Worm (Caenorhabditis elegans): Measurements from ENCODE around the gene sdz-13.

sdz-13 gene

DNA sequence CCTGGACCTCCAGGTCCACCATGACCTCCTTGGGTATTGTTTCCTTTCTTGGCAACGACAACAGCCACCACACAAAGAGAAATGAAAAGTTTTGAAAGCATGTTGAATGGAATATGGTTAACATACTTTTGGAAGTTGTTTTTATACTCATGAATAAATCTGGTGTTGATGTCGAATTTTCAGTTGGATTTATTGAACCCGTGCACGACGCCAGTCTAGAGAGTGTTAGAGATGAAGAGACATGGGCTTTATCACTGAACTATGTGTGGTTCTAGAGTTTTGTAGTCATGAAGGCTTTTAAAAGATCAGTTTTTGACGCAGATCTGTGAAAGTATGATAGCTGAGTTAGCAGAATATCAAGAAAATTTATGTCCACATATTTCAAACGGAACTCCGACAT is 14.8 kb upstream of the sdz-13 start, which contains the start of gene srlf-14:
TSS of gene srlf-14 (minus strand) at position 101 of the 400 bp plus-strand sequence.
- no peak for TF ChIP-seq dao-5 (tag; optimal IDR thresholded peaks at IDR 0.05)
- TF ChIP-seq him-1 (tag; optimal IDR thresholded peaks at IDR 0.05): no peak

DNA sequence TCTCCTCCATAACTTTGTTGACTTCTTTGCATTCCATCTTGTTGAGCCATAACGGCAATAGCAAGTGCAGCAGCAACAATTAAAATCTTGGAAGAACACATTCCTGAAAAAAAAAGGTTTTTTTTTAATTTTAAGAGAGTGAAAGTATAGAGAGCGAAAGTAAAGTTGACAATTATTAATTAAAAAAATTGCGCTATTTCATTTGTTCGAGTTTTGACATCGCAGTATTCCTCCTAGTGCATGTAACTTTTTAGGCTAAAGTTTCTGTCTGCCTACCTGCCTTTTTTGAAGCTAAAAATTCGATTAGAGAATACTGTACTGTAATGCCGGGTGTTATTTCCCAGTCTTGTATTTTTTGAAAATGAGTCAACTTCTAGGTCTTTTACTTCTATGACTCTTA is 12.6 kb upstream of the sdz-13 start, which contains the start of gene srlf-12:
TSS of gene srlf-12 (minus strand) at position 101 of the 400 bp plus-strand sequence.
- TF ChIP-seq him-1 (tag; optimal IDR thresholded peaks at IDR 0.05) (no peak), dao-5 (tag; optimal IDR thresholded peaks at IDR 0.05) (no peak), W03F9.2 (tag; optimal IDR thresholded peaks at IDR 0.05) (no peak)

DNA sequence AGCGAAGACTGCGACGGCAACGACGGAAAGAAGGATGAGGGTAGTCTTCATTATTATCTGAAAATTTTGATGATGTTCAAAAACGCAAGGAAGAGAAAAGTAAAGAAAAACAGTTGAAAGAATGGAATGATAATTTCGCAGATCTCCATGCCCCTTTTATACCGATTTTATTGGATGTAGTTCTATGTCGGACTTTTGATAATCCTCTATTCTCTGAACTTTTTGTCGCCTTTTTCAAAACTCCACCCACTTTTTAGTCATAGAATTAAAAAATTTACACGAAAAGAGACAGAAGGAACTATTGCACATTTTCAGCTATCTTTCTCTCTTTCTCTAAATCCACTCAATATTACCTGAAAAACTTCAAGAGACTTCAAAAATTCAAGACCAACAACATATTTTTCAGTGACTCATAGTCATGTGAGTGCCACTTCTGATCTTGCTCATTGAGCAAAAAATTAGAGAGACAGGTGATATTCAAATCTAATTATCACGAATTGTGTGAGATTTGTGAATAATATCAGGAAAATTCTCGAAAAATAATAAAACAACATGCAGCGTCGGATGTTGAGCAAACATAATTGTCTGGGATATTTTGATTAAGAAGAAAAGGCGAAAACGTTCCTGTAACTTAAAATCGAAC is 10.5 kb upstream of the sdz-13 start, which contains the start of gene F13E9.15:
TSS of gene F13E9.15 (minus strand) at position 51 of the 643 bp plus-strand sequence.
- TF ChIP-seq him-1 (tag; optimal IDR thresholded peaks at IDR 0.05): no peak
- no peak for TF ChIP-seq W03F9.2 (tag; optimal IDR thresholded peaks at IDR 0.05)
- TF ChIP-seq dao-5 (tag; optimal IDR thresholded peaks at IDR 0.05): no peak

DNA sequence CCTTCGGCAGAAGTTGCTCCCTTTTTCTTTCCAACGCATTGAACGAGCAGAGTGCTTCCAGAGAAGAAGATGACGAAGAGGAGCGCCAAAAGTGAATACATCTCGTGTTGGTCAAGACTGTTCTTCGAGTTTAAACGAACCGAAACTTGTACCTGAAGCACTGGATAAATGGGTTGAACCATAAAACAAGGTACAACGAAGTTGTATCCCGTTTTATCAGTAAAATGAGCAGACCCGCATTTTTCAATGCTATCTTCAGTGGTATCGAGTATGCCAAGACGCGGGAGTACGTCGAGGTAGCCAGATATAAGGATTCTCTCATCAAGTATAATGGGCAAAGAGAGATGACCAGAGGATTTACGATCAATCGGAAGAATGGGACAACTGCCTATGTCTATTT is 7.8 kb upstream of the sdz-13 start, which contains the start of gene F13E9.16:
TSS of gene F13E9.16 (minus strand) at position 101 of the 400 bp plus-strand sequence.
- TF ChIP-seq W03F9.2 (tag; optimal IDR thresholded peaks at IDR 0.05) (no peak), dao-5 (tag; optimal IDR thresholded peaks at IDR 0.05) (no peak), him-1 (tag; optimal IDR thresholded peaks at IDR 0.05) (no peak)

DNA sequence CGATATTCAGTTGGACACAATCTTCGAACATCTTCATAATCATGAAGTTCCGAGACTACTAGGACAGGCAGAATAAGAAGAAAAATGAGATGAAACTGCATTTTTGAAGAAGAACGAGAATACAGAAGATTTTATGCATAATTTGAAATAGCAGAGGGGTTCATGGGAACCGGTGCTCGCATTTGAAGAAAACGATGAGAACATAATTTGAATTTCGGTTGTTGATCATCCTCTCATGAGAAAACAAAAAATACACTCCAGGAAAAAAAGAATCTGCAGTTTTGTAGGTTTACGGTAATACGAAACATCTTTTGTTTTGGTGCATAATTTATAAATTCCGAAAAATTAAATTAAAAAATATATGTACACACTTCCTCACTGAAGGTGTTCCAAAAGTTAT is 6.5 kb upstream of the sdz-13 start, which contains the start of gene srlf-11:
TSS of gene srlf-11 (minus strand) at position 101 of the 400 bp plus-strand sequence.
- TF ChIP-seq dao-5 (tag; optimal IDR thresholded peaks at IDR 0.05) (no peak), him-1 (tag; optimal IDR thresholded peaks at IDR 0.05) (no peak), W03F9.2 (tag; optimal IDR thresholded peaks at IDR 0.05) (no peak)

DNA sequence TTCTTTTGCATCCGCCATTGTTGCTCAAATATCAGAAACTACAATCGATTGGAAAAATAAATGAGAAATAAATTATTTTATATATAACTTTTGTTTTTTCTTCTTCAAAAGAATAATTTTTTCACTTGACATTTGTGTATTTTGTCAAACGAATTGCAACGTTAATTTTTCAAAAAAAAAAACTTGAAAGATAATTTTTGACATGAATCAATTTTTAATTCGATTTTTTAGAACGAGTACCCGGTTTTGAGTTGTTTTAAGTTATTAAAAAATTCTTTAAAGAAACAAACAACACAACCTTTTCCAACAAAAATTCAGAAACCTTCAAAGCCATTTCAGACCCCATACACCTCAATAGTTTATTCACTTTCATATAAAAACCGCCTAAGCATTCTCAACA is 4.8 kb upstream of the sdz-13 start, which contains the start of gene F13E9.5:
TSS of gene F13E9.5 (minus strand) at position 101 of the 400 bp plus-strand sequence.
- TF ChIP-seq dao-5 (tag; optimal IDR thresholded peaks at IDR 0.05) (no peak), W03F9.2 (tag; optimal IDR thresholded peaks at IDR 0.05) (no peak), him-1 (tag; optimal IDR thresholded peaks at IDR 0.05) (no peak)

DNA sequence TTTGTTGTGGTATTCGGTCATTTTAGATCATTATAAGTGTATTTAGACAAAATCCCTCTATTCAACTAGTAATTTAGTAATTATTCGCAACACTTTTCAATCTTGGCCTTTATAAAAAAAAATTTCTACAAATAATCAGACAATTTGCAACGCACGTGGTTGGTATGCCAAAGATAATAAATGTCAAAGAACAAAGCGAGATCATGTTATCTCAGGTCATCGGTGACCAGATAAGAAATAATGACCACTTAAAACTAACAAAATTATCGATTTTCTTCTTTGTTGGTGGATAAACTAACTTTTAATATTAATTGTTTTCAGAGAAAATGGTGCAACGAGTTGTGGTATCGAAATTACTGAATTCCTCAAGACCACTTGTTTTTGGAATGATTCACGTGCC is 1.8 kb upstream of the sdz-13 start, which contains the start of gene F13E9.13:
TSS of gene F13E9.13 (plus strand) at position 317 of the 400 bp plus-strand sequence.
- TF ChIP-seq him-1 (tag; optimal IDR thresholded peaks at IDR 0.05) (no peak), W03F9.2 (tag; optimal IDR thresholded peaks at IDR 0.05) (no peak), dao-5 (tag; optimal IDR thresholded peaks at IDR 0.05) (no peak)

DNA sequence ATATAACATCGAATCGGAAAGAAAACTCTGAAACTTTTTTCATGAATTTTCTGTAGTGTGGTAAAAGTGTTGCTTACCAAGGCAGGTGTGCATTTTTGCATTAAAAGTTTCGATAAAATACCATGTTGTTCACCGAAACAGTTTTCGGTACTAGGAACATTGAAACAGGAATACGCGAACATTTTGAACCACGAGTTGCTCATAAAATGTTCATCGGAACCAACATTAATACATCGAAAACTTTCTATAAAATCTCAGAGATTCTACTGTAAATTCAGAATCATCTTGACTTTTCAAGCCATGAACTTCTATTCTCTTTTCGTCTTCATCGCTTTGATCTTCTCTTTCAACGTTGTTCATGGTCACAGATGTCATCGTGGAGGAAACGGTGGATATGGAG is 822 bp upstream of the sdz-13 start, which contains the start of gene fipr-15:
TSS of gene fipr-15 (plus strand) at position 301 of the 400 bp plus-strand sequence.
- no peak for TF ChIP-seq him-1 (tag; optimal IDR thresholded peaks at IDR 0.05)
- TF ChIP-seq dao-5 (tag; optimal IDR thresholded peaks at IDR 0.05): no peak
- TF ChIP-seq W03F9.2 (tag; optimal IDR thresholded peaks at IDR 0.05): no peak

DNA sequence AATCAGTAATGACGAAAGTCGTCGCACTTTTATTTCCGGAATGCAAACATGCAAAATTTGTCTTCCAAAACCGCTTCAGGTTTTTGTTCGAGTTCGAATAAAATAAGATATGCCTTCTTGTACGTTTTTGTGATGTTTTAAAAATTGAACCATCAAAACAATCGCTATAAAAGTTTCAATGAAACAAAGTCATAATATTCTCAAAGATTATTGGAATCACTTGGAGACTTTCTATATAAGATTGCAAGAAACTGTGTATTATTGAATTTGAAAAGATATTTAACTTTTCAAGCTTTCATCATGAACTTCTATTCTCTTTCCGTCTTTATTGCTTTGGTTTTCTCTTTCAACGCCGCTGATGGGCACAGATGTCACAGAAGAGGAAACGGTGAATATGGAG is 2.6 kb downstream of the sdz-13 start, which contains the start of gene fipr-14:
TSS of gene fipr-14 (plus strand) at position 301 of the 400 bp plus-strand sequence.
- TF ChIP-seq him-1 (tag; optimal IDR thresholded peaks at IDR 0.05) (no peak), W03F9.2 (tag; optimal IDR thresholded peaks at IDR 0.05) (no peak), dao-5 (tag; optimal IDR thresholded peaks at IDR 0.05) (no peak)

DNA sequence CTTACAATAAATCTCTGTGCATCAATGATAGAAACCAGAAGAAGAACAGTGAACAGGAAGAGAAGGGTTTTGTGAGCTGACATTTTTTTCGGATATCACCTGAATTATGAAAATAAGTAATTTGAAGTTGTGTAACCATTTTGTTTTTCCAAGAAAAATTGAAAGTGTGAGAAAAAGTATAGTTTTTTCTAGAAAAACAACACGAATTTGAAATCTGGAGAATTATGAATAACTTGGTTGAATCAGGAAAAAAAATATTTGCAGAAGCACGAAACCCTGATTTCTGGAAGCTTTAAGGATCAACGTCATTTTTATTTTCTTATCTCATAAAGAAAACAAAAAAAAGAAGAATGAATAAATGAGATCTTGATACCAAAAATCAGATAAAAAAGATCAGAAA is 4.9 kb downstream of the sdz-13 start, which contains the start of gene F13E9.12:
TSS of gene F13E9.12 (minus strand) at position 101 of the 400 bp plus-strand sequence.
- TF ChIP-seq W03F9.2 (tag; optimal IDR thresholded peaks at IDR 0.05): no peak
- no peak for TF ChIP-seq dao-5 (tag; optimal IDR thresholded peaks at IDR 0.05)
- no peak for TF ChIP-seq him-1 (tag; optimal IDR thresholded peaks at IDR 0.05)

DNA sequence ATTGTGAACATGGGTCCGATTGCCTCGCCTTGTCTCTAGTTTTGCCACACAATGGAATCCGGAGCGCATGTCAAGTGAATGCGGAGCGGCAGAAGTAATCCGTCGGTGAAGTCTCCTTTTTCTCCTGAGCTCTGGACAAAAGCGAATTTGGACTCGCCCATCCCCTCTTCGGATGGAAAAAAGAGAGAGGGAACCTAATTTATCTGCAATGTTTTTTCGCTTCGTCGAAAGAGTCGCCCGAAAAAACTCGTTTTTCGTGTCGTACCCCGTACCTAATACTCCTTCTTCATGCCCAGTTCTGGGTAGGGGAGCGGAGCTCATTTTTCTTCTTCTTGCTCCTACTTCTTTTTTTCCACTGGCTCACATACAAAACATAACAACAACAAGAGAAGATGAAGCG is 9.3 kb downstream of the sdz-13 start:
- TF ChIP-seq W03F9.2 (tag; optimal IDR thresholded peaks at IDR 0.05): no peak
- peak; percentile 1 for TF ChIP-seq him-1 (tag; optimal IDR thresholded peaks at IDR 0.05)
- no peak for TF ChIP-seq dao-5 (tag; optimal IDR thresholded peaks at IDR 0.05)

DNA sequence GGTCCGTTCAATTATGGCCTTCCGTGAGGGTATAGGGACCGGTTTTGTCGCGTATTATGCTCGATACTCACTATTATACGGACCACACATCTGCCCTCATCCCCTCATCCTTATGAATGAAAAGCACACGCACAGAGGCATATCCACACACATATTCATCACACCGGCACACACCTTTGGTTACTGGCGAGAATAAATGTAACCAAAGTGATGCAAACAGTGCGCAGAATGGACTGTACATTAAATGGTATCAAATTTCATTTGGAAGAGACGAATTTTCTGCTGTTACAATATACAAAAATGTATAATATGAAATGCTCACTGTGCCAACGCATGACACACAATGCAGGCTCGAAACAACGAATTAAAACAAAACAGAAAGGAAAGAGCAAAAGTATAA is 9.8 kb downstream of the sdz-13 start:
- TF ChIP-seq him-1 (tag; optimal IDR thresholded peaks at IDR 0.05): no peak

DNA sequence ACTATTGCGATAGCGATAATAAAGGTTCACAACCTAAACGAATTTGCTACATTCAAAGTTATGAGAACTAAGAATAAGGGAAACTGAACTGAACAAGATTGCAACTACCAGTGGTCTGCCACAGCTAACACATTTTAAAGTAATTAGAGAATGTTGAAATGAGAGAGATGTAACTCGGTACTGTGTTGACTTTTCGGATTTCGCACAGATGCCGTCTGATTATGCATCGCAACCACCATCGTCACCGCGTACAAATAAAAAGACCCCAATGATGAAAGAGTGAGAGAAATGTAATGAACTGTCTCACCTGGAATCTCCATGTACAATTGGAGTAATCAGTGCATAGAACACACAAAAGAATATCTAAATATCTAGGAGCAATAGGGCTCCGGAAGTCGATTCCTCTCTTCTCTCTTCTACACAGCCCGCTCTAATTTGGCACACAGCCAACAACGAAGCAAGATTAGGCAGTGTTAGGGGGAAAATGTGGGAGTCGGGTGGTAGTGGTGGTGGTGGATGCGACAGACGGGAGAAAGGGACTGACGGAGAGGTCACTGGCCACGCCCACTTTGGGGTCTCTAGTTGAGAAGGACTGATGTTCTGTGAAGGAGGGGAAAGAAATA is 10.7 kb downstream of the sdz-13 start, which contains the start of gene F13E9.11:
TSS of gene F13E9.11 (minus strand) at position 507 of the 623 bp plus-strand sequence.
- no peak for TF ChIP-seq W03F9.2 (tag; optimal IDR thresholded peaks at IDR 0.05)
- no peak for TF ChIP-seq him-1 (tag; optimal IDR thresholded peaks at IDR 0.05)
- no peak for TF ChIP-seq dao-5 (tag; optimal IDR thresholded peaks at IDR 0.05)

All from whole organism, L4/young adult.